Comparison of ENCODE assay signal across 3 worm cellular contexts in genomic region chrIII:8956146-8956646, ce11.
A peak's percentile ranks its signal among the peaks of the same experiment; 100 is the strongest.
TF ChIP-seq lines count a peak whose summit lies in the region.

Gene ZK643.5 (minus strand): TSS chrIII:8956196.
Gene ZK643.2 (plus strand): TSS chrIII:8956540.

TF ChIP-seq in whole organism, L1 larva, 84 proteins besides CTCF, POLR2A, EP300 and RAD21 (continued from another document):
- TF ChIP-seq ceh-63 (GFP tag; optimal IDR thresholded peaks at IDR 0.05; lab: Kevin White, UChicago): no peak
- TF ChIP-seq lir-3 (tag; optimal IDR thresholded peaks at IDR 0.05; lab: Kevin White, UChicago; ENCODE audit: poor library complexity): peak; percentile 68
- peak; percentile 27 for TF ChIP-seq fkh-8 (tag; optimal IDR thresholded peaks at IDR 0.05; lab: Kevin White, UChicago)
- TF ChIP-seq xbp-1 (tag; optimal IDR thresholded peaks at IDR 0.05; lab: Kevin White, UChicago): peak; percentile 73
- no peak for TF ChIP-seq unc-98 (GFP tag; IDR thresholded peaks at IDR 0.05; lab: Robert Waterston, UW)
- TF ChIP-seq zag-1 (tag; optimal IDR thresholded peaks at IDR 0.05; lab: Kevin White, UChicago): no peak
- peak; percentile 57 to 79 for TF ChIP-seq efl-1 (optimal IDR thresholded peaks at IDR 0.05; lab: Kevin White, UChicago)
- peak; percentile 82 to 96 for TF ChIP-seq efl-1 (GFP tag; optimal IDR thresholded peaks at IDR 0.05 in 1 of 2; lab: Kevin White, UChicago)
- TF ChIP-seq sup-37 (GFP tag; optimal IDR thresholded peaks at IDR 0.05; lab: Kevin White, UChicago): no peak
- TF ChIP-seq dsc-1 (tag; optimal IDR thresholded peaks at IDR 0.05; lab: Kevin White, UChicago): peak; percentile 61
- peak; percentile 76 for TF ChIP-seq nhr-47 (tag; optimal IDR thresholded peaks at IDR 0.05; lab: Kevin White, UChicago)
- TF ChIP-seq snpc-4 (tag; optimal IDR thresholded peaks at IDR 0.05; lab: Kevin White, UChicago): no peak
- peak; percentile 92 to 98 for TF ChIP-seq lsy-2 (tag; optimal IDR thresholded peaks at IDR 0.05; lab: Kevin White, UChicago)
- TF ChIP-seq skn-1 (tag; optimal IDR thresholded peaks at IDR 0.05; lab: Kevin White, UChicago): peak; percentile 71
- no peak for TF ChIP-seq ces-1 (GFP tag; optimal IDR thresholded peaks at IDR 0.05; lab: Kevin White, UChicago)
- peak; percentile 63 for TF ChIP-seq nhr-19 (GFP tag; conservative IDR thresholded peaks at IDR 0.05; lab: Robert Waterston, UW)
- no peak for TF ChIP-seq nhr-237 (tag; optimal IDR thresholded peaks at IDR 0.05; lab: Kevin White, UChicago)
- TF ChIP-seq C04F5.9 (tag; optimal IDR thresholded peaks at IDR 0.05; lab: Kevin White, UChicago): peak; percentile 44
- peak; percentile 76 to 90 for TF ChIP-seq lin-35 (GFP tag; optimal IDR thresholded peaks at IDR 0.05; lab: Kevin White, UChicago)
- no peak for TF ChIP-seq tlp-1 (tag; optimal IDR thresholded peaks at IDR 0.05; lab: Kevin White, UChicago)
- peak; percentile 68 for TF ChIP-seq rnt-1 (tag; optimal IDR thresholded peaks at IDR 0.05; lab: Kevin White, UChicago)
- TF ChIP-seq vab-15 (tag; optimal IDR thresholded peaks at IDR 0.05; lab: Kevin White, UChicago): no peak
- no peak for TF ChIP-seq mef-2 (tag; optimal IDR thresholded peaks at IDR 0.05; lab: Kevin White, UChicago)
- TF ChIP-seq sox-4 (tag; optimal IDR thresholded peaks at IDR 0.05; lab: Kevin White, UChicago): no peak
- peak in 1 of 2 experiments; percentile 67 for TF ChIP-seq mdl-1 (tag; optimal IDR thresholded peaks at IDR 0.05; lab: Kevin White, UChicago)
- peak; percentile 80 for TF ChIP-seq nhr-71 (tag; optimal IDR thresholded peaks at IDR 0.05; lab: Kevin White, UChicago)
- peak; percentile 70 for TF ChIP-seq lin-14 (GFP tag; optimal IDR thresholded peaks at IDR 0.05; lab: Kevin White, UChicago)
- no peak for TF ChIP-seq alr-1 (tag; optimal IDR thresholded peaks at IDR 0.05; lab: Kevin White, UChicago; ENCODE audit: borderline replicate concordance)
- no peak for TF ChIP-seq grh-1 (GFP tag; IDR thresholded peaks at IDR 0.05; lab: Robert Waterston, UW)
- peak; percentile 26 for TF ChIP-seq unc-130 (tag; optimal IDR thresholded peaks at IDR 0.05; lab: Kevin White, UChicago)
- peak; percentile 74 for TF ChIP-seq swsn-7 (tag; optimal IDR thresholded peaks at IDR 0.05; lab: Kevin White, UChicago)
- TF ChIP-seq nhr-90 (tag; optimal IDR thresholded peaks at IDR 0.05; lab: Kevin White, UChicago; ENCODE audit: poor library complexity): peak; percentile 47
- TF ChIP-seq blmp-1 (tag; optimal IDR thresholded peaks at IDR 0.05; lab: Kevin White, UChicago): peak; percentile 70
- TF ChIP-seq elt-2 (tag; optimal IDR thresholded peaks at IDR 0.05; lab: Kevin White, UChicago): no peak
- no peak for TF ChIP-seq pqm-1 (tag; optimal IDR thresholded peaks at IDR 0.05; lab: Kevin White, UChicago)
- no peak for TF ChIP-seq nhr-77 (tag; optimal IDR thresholded peaks at IDR 0.05; lab: Kevin White, UChicago)
- TF ChIP-seq aha-1 (tag; optimal IDR thresholded peaks at IDR 0.05; lab: Kevin White, UChicago): no peak
- TF ChIP-seq pax-3 (tag; optimal IDR thresholded peaks at IDR 0.05; lab: Kevin White, UChicago): no peak
- TF ChIP-seq Y116A8C.19 (tag; optimal IDR thresholded peaks at IDR 0.05; lab: Kevin White, UChicago; ENCODE audit: borderline replicate concordance): no peak

TF ChIP-seq in whole organism, L2 larva, 48 proteins besides CTCF, POLR2A, EP300 and RAD21 (continued from another document):
- TF ChIP-seq nhr-10 (tag; optimal IDR thresholded peaks at IDR 0.05; lab: Kevin White, UChicago) (no peak), R02D3.7 (tag; optimal IDR thresholded peaks at IDR 0.05; lab: Kevin White, UChicago) (no peak), mdl-1 (tag; optimal IDR thresholded peaks at IDR 0.05; lab: Kevin White, UChicago) (no peak), lin-11 (tag; optimal IDR thresholded peaks at IDR 0.05; lab: Kevin White, UChicago) (peak; percentile 7), unc-55 (GFP tag; optimal IDR thresholded peaks at IDR 0.05; lab: Kevin White, UChicago) (peak; percentile 89), ztf-4 (tag; optimal IDR thresholded peaks at IDR 0.05; lab: Kevin White, UChicago) (no peak), C34F6.9 (tag; optimal IDR thresholded peaks at IDR 0.05; lab: Kevin White, UChicago) (peak; percentile 79), alr-1 (tag; optimal IDR thresholded peaks at IDR 0.05; lab: Kevin White, UChicago) (no peak), gmeb-1 (tag; optimal IDR thresholded peaks at IDR 0.05; lab: Kevin White, UChicago) (peak; percentile 72), aly-2 (tag; optimal IDR thresholded peaks at IDR 0.05; lab: Kevin White, UChicago) (no peak), nhr-23 (tag; optimal IDR thresholded peaks at IDR 0.05; lab: Kevin White, UChicago) (no peak), sma-9 (GFP tag; optimal IDR thresholded peaks at IDR 0.05; lab: Kevin White, UChicago) (peak; percentile 75), sma-9 (tag; optimal IDR thresholded peaks at IDR 0.05; lab: Kevin White, UChicago) (no peak)

TF ChIP-seq in whole organism, young adult, 124 proteins besides CTCF, POLR2A, EP300 and RAD21 (continued from another document):
- TF ChIP-seq efl-1 (GFP tag; optimal IDR thresholded peaks at IDR 0.05; lab: Kevin White, UChicago) (peak; percentile 82), hmg-1.2 (GFP tag; IDR thresholded peaks at IDR 0.05; lab: Robert Waterston, UW) (no peak; the same call in 1 of the 2 replicates), nhr-27 (tag; optimal IDR thresholded peaks at IDR 0.05; lab: Kevin White, UChicago) (no peak), ama-1 (optimal IDR thresholded peaks at IDR 0.05; lab: Kevin White, UChicago) (no peak), ama-1 (GFP tag; optimal IDR thresholded peaks at IDR 0.05; lab: Kevin White, UChicago) (peak in 1 of 2 experiments; percentile 64), B0035.1 (tag; optimal IDR thresholded peaks at IDR 0.05; lab: Kevin White, UChicago) (no peak), tbx-9 (tag; optimal IDR thresholded peaks at IDR 0.05; lab: Kevin White, UChicago; ENCODE audit: borderline replicate concordance) (no peak), aptf-2 (GFP tag; conservative IDR thresholded peaks at IDR 0.05; lab: Robert Waterston, UW) (no peak), lin-40 (tag; optimal IDR thresholded peaks at IDR 0.05; lab: Kevin White, UChicago) (no peak), bed-1 (GFP tag; IDR thresholded peaks at IDR 0.05; lab: Robert Waterston, UW) (no peak), F39B2.1 (GFP tag; IDR thresholded peaks at IDR 0.05; lab: Robert Waterston, UW) (no peak), athp-1 (tag; optimal IDR thresholded peaks at IDR 0.05; lab: Kevin White, UChicago) (peak; percentile 74), hmg-20 (GFP tag; IDR thresholded peaks at IDR 0.05; lab: Robert Waterston, UW) (no peak), unc-130 (GFP tag; optimal IDR thresholded peaks at IDR 0.05; lab: Kevin White, UChicago) (no peak), lir-1 (GFP tag; conservative IDR thresholded peaks at IDR 0.05; lab: Robert Waterston, UW) (no peak), tbp1 (GFP tag; optimal IDR thresholded peaks at IDR 0.05; lab: Kevin White, UChicago) (peak; percentile 36), snpc-3.4 (tag; optimal IDR thresholded peaks at IDR 0.05; lab: Kevin White, UChicago) (peak; percentile 57), cebp-2 (GFP tag; IDR thresholded peaks at IDR 0.05; lab: Robert Waterston, UW) (no peak), madf-3 (GFP tag; IDR thresholded peaks at IDR 0.05; lab: Robert Waterston, UW) (no peak), chd-7 (tag; optimal IDR thresholded peaks at IDR 0.05; lab: Kevin White, UChicago) (no peak), F10E7.11 (tag; optimal IDR thresholded peaks at IDR 0.05; lab: Kevin White, UChicago) (no peak), F52B5.7 (tag; optimal IDR thresholded peaks at IDR 0.05; lab: Kevin White, UChicago) (no peak), Y95B8A.8 (GFP tag; IDR thresholded peaks at IDR 0.05; lab: Robert Waterston, UW) (no peak), ceh-40 (GFP tag; IDR thresholded peaks at IDR 0.05; lab: Robert Waterston, UW) (no peak), pbrm-1 (GFP tag; IDR thresholded peaks at IDR 0.05; lab: Robert Waterston, UW) (no peak), ets-4 (GFP tag; optimal IDR thresholded peaks at IDR 0.05; lab: Kevin White, UChicago) (no peak), sptf-2 (GFP tag; optimal IDR thresholded peaks at IDR 0.05; lab: Kevin White, UChicago) (no peak), rcor-1 (GFP tag; IDR thresholded peaks at IDR 0.05; lab: Robert Waterston, UW) (0 out of 2 replicates have a peak, but pooled peaks have one; percentile 15), F22D6.2 (tag; optimal IDR thresholded peaks at IDR 0.05; lab: Kevin White, UChicago) (no peak), nfyb-1 (GFP tag; IDR thresholded peaks at IDR 0.05; lab: Robert Waterston, UW) (0 out of 2 replicates have a peak, but pooled peaks have one; percentile 11), ceh-27 (GFP tag; optimal IDR thresholded peaks at IDR 0.05; lab: Kevin White, UChicago) (peak; percentile 22), nhr-179 (tag; optimal IDR thresholded peaks at IDR 0.05; lab: Kevin White, UChicago) (no peak), ceh-79 (tag; optimal IDR thresholded peaks at IDR 0.05; lab: Kevin White, UChicago) (no peak), F57C9.4 (tag; optimal IDR thresholded peaks at IDR 0.05; lab: Kevin White, UChicago) (no peak), Y53F4B.3 (GFP tag; IDR thresholded peaks at IDR 0.05; lab: Robert Waterston, UW) (no peak), snpc-4 (GFP tag; optimal IDR thresholded peaks at IDR 0.05; lab: Kevin White, UChicago) (peak; percentile 8), snpc-4 (tag; optimal IDR thresholded peaks at IDR 0.05; lab: Kevin White, UChicago) (peak in 1 of 4 experiments; percentile 5), C17E4.6 (GFP tag; IDR thresholded peaks at IDR 0.05; lab: Robert Waterston, UW) (no peak), dpl-1 (GFP tag; optimal IDR thresholded peaks at IDR 0.05; lab: Kevin White, UChicago) (peak; percentile 63), lin-26 (GFP tag; IDR thresholded peaks at IDR 0.05; lab: Robert Waterston, UW) (no peak), lsy-27 (tag; optimal IDR thresholded peaks at IDR 0.05; lab: Kevin White, UChicago; ENCODE audit: borderline replicate concordance, insufficient read depth) (no peak)
